Worm (Caenorhabditis elegans) whole organism, late embryonic: Measurements from ENCODE around the gene C33H5.16.

ENCODE experiments used
- F13H6.1 ChIP-seq: sonication (generic microtip); optimal IDR thresholded peaks from 2 replicates; lab custom pipeline; 2016; ENCODE audit warnings: missing genetic modification characterization, missing compliant biosample characterization
- ets-4 ChIP-seq: sonication (generic microtip); optimal IDR thresholded peaks from 2 replicates; lab custom pipeline; 2016; ENCODE audit warnings: missing genetic modification characterization, missing compliant biosample characterization
- fkh-10 ChIP-seq: fragments of 150-350 bp; optimal IDR thresholded peaks from 2 replicates; lab custom pipeline; 2014; ENCODE audit warnings: missing biosample characterization, missing genetic modification reagents, missing genetic modification characterization
- hlh-30 ChIP-seq: sonication (generic microtip); optimal IDR thresholded peaks from 2 replicates; lab custom pipeline; 2017; ENCODE audit warnings: antibody characterized with exemption, missing genetic modification characterization, missing compliant biosample characterization; ENCODE audit not compliant: insufficient read depth
- nhr-11 ChIP-seq: fragments of 150-350 bp; optimal IDR thresholded peaks from 2 replicates; lab custom pipeline; 2014; ENCODE audit warnings: missing biosample characterization, missing genetic modification characterization

- TF ChIP-seq fkh-10 (GFP tag; lab: Kevin White, UChicago) (no peak), nhr-11 (tag; lab: Kevin White, UChicago) (no peak), hlh-30 (no peak), ets-4 (tag; lab: Kevin White, UChicago) (no peak), F13H6.1 (tag; lab: Kevin White, UChicago) (no peak)
Observed at ce11 chrIV:7764319-7764718, 38.8 kb downstream of the C33H5.16 start.
